Fruit fly (Drosophila melanogaster) whole organism: ENCODE results near the gene CG12213.

Experiments used
- pan ChIP-seq: fragments of >200 bp; optimal IDR thresholded peaks from 2 replicates; lab custom pipeline; 2017
- usp ChIP-seq: fragments of >200 bp; optimal IDR thresholded peaks from 2 replicates; lab custom pipeline; 2017; ENCODE audit warnings: missing biosample characterization, missing genetic modification characterization, mixed read lengths

- TF ChIP-seq pan (lab: Kevin White, UChicago): no peak
- TF ChIP-seq usp: no peak
Observed at dm6 chr3R:11941116-11941515, 26.4 kb downstream of the CG12213 start.
